Fruit fly (Drosophila melanogaster): ENCODE measurements around the gene CG42752.

The CG42752 gene

DNA sequence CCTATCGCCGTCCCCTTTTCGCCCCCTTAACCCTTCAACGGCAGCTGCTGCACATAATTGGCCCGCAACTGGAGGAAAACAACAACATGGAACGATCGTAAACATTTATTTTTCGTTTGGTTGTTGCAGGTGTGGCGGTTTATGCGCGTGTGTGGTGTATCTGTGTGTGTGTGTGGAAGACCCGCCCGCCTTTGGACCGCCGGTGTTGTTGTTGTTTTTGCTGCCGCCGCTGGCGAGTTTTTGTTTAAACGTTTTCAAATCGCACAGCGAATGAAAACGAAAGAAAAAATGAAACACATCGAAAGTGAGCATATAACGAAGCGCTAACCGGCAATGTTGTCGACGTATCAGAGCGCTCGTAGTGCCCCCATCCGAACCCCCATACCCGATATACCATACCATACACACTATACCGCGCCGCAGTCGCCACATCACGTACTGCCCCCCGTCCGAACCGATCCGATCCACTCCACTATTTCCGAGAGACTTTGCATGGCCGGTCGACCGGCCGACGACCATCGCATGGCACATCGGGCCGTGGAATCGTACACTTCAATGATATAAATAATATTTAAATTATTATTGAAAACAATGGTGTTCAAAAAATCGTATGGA lies 4.2 kb downstream of the CG42752 start:
- TF ChIP-seq pan (optimal IDR thresholded peaks at IDR 0.05), result no peak
- TF ChIP-seq Hr78 (GFP tag; optimal IDR thresholded peaks at IDR 0.05), result no peak
- no peak for TF ChIP-seq HLH106 (tag; optimal IDR thresholded peaks at IDR 0.05)
- TF ChIP-seq fru (GFP tag; optimal IDR thresholded peaks at IDR 0.05), result no peak
- no peak for TF ChIP-seq dmrt93B (GFP tag; optimal IDR thresholded peaks at IDR 0.05)
- no peak for TF ChIP-seq Vsx2 (GFP tag; optimal IDR thresholded peaks at IDR 0.05; ENCODE audit: partially characterized antibody)
- no peak for TF ChIP-seq psq (GFP tag; optimal IDR thresholded peaks at IDR 0.05)
- no peak for TF ChIP-seq CG32264 (GFP tag; optimal IDR thresholded peaks at IDR 0.05)
- TF ChIP-seq h (GFP tag; optimal IDR thresholded peaks at IDR 0.05), result no peak
- TF ChIP-seq CG9705 (GFP tag; optimal IDR thresholded peaks at IDR 0.05), result no peak

DNA sequence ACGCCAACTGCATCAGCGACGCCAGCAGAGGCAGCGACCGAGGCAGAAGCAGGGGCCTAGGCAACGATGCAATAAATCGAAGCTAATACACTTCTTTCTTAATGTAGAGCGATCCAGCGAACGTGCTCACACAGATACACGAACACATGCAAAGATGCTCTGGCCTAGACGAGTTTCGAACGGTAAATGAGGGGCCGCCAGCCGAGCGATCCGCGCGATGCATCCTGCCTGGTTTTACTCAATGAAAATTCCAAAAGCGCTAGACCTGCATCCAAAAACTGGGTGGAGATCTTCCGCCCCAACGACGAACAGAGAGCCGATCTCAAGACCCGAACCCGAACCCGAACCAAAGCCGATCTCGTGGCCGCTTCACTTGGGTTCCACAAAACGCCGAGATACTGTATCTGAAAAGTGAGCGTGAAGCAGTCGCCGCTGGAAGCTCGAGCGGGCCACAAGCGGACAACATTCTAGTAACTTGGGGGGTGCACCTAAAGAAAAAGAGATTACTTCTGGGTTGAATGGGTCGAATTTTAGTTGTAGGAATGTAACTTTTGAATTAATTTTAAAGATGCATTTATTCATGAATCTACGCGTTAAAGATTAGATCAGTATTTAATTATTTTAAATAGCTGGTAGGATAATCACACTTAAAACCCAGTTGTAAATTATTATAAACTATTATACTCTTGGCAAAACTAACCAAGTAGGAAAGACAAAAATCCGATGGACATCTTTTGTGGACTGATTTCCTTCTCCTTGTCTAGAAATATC lies 7.0 kb downstream of the CG42752 start:
- TF ChIP-seq rgr (GFP tag; optimal IDR thresholded peaks at IDR 0.05) (no peak), Vsx2 (GFP tag; optimal IDR thresholded peaks at IDR 0.05; ENCODE audit: partially characterized antibody) (peak; percentile 45), Hr83 (GFP tag; optimal IDR thresholded peaks at IDR 0.05; ENCODE audit: poor library complexity, severe bottlenecking) (no peak), dsf (GFP tag; optimal IDR thresholded peaks at IDR 0.05; ENCODE audit: borderline replicate concordance) (no peak), jim (GFP tag; optimal IDR thresholded peaks at IDR 0.05) (no peak), Dif (GFP tag; optimal IDR thresholded peaks at IDR 0.05; ENCODE audit: partially characterized antibody) (peak; percentile 17), woc (GFP tag; optimal IDR thresholded peaks at IDR 0.05) (no peak), Abd-B (GFP tag; optimal IDR thresholded peaks at IDR 0.05) (no peak)

DNA sequence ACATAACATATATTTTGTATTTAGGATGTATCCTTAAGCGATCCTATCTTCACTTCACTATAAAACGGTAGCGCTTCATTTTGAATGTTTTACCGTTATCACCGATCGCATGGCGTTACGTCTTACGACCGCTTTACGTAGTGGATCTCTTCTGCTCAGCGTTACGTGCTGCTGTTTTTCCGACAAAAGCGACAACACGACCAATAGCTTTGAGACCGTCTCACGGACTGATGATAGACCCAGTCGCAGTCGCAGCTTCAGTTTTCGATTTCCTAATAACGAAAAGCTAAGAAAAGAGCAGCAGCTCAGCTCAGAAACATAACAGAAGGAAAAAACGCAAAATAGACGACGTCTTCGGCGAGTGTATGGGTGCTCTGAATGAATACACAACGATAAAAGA lies 7.6 kb downstream of the CG42752 start, which contains the start of gene CG10348:
CG10348 (minus strand) TSS at position 234 of the 400 bp plus-strand sequence.
- TF ChIP-seq dsf (GFP tag; optimal IDR thresholded peaks at IDR 0.05; ENCODE audit: borderline replicate concordance) (no peak), Hr78 (GFP tag; optimal IDR thresholded peaks at IDR 0.05) (no peak), Mio (GFP tag; optimal IDR thresholded peaks at IDR 0.05) (no peak), Rel (GFP tag; optimal IDR thresholded peaks at IDR 0.05) (no peak), Rel (tag; optimal IDR thresholded peaks at IDR 0.05) (no peak), h (GFP tag; optimal IDR thresholded peaks at IDR 0.05) (no peak), Abd-B (GFP tag; optimal IDR thresholded peaks at IDR 0.05) (no peak), CG9705 (GFP tag; optimal IDR thresholded peaks at IDR 0.05) (no peak), N (GFP tag; optimal IDR thresholded peaks at IDR 0.05) (no peak)

DNA sequence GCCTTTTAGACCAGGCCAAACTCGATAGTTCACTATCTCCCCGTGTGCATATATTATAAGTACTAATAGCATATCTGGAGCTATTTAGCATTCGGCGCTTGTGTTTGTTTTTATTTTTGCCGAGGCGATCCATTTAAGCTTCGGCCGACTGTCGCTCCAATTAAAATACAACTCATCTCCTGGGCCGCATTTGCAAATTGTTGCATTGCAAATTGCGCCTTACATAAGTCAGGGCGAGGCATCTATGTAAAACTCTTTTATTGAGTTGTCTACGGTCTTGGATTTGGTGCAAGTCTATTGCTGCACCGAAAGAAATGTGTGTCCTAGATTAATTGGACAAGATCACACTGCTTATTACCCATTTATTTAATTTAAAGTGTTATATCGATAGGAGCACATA lies 11.9 kb downstream of the CG42752 start:
- TF ChIP-seq Hr78 (GFP tag; optimal IDR thresholded peaks at IDR 0.05), result no peak
- TF ChIP-seq sv (GFP tag; optimal IDR thresholded peaks at IDR 0.05), result no peak
- no peak for TF ChIP-seq Dfd (GFP tag; optimal IDR thresholded peaks at IDR 0.05)
- no peak for TF ChIP-seq lola (GFP tag; optimal IDR thresholded peaks at IDR 0.05)
- TF ChIP-seq dmrt93B (GFP tag; optimal IDR thresholded peaks at IDR 0.05), result no peak
- TF ChIP-seq Abd-B (GFP tag; optimal IDR thresholded peaks at IDR 0.05), result no peak

- TF ChIP-seq Vsx2 (GFP tag; optimal IDR thresholded peaks at IDR 0.05; ENCODE audit: partially characterized antibody) (no peak), woc (GFP tag; optimal IDR thresholded peaks at IDR 0.05) (no peak), sage (GFP tag; optimal IDR thresholded peaks at IDR 0.05) (no peak), Dfd (GFP tag; optimal IDR thresholded peaks at IDR 0.05) (no peak), fru (GFP tag; optimal IDR thresholded peaks at IDR 0.05) (no peak), Dif (GFP tag; optimal IDR thresholded peaks at IDR 0.05; ENCODE audit: partially characterized antibody) (no peak), tai (GFP tag; optimal IDR thresholded peaks at IDR 0.05) (no peak), GATAd (GFP tag; optimal IDR thresholded peaks at IDR 0.05) (no peak), Rel (GFP tag; optimal IDR thresholded peaks at IDR 0.05) (no peak), Rel (tag; optimal IDR thresholded peaks at IDR 0.05) (no peak), sv (GFP tag; optimal IDR thresholded peaks at IDR 0.05) (no peak), ey (GFP tag; optimal IDR thresholded peaks at IDR 0.05) (no peak), CG9705 (GFP tag; optimal IDR thresholded peaks at IDR 0.05) (no peak), lola (GFP tag; optimal IDR thresholded peaks at IDR 0.05) (no peak), N (GFP tag; optimal IDR thresholded peaks at IDR 0.05) (no peak), Hr78 (GFP tag; optimal IDR thresholded peaks at IDR 0.05) (no peak)
Measured at dm6 chr2L:18724842-18725241, 15.1 kb downstream of the CG42752 start.

All from whole organism, wandering third instar larva.